Worm (Caenorhabditis elegans) whole organism, L4/young adult: Measurements from ENCODE around the gene ZK470.4.

Experiments used
- W03F9.2 ChIP-seq: fragments of 150-350 bp; optimal IDR thresholded peaks from 2 replicates; lab custom pipeline; 2014; ENCODE audit warnings: missing biosample characterization, missing genetic modification characterization
- dao-5 ChIP-seq: sonication (generic microtip); optimal IDR thresholded peaks from 2 replicates; lab custom pipeline; 2016; ENCODE audit warnings: missing genotype, missing genetic modification characterization, moderate library complexity, missing compliant biosample characterization
- him-1 ChIP-seq: sonication (generic microtip); optimal IDR thresholded peaks from 2 replicates; lab custom pipeline; 2016; ENCODE audit warnings: missing genotype, missing genetic modification reagents, missing genetic modification characterization, missing compliant biosample characterization

ce11 chrX:4148449-4149031, 9.0 kb upstream of the ZK470.4 start:
- TF ChIP-seq W03F9.2 (tag; lab: Kevin White, UChicago) (no peak), dao-5 (tag; lab: Kevin White, UChicago) (no peak), him-1 (no peak)
